Fruit fly (Drosophila melanogaster): ENCODE data around the gene CG11523.

Gene CG11523

DNA sequence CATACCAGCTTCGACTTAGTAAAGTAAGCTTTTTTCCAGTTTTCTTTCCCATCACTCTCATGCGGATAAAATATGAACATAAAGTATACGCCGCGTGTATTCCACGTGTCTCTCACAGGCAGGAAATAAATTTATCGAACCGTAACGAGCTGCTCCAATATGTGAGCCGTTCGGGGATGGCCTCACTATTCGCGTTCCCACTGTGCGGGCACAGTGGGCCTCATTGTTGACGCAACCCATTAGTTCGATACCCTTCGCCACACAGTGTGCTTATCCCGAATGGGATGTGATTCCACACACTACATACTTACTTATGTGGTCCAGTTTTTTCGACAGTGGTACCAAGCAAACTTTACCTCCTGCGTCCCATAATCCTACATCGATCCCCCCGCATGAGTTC is 9.5 kb upstream of the CG11523 start (continued):
- peak; percentile 14 for TF ChIP-seq CG30403 (GFP tag; optimal IDR thresholded peaks at IDR 0.05)
- peak; percentile 8; the same call in 1 of the 2 replicates for TF ChIP-seq CG3847 (GFP tag; IDR thresholded peaks at IDR 0.05)
- peak; percentile 31 for TF ChIP-seq Ets65A (GFP tag)
- TF ChIP-seq lilli (GFP tag; optimal IDR thresholded peaks at IDR 0.05) = peak; percentile 7
- TF ChIP-seq Stat92E (GFP tag; optimal IDR thresholded peaks at IDR 0.05) = no peak

DNA sequence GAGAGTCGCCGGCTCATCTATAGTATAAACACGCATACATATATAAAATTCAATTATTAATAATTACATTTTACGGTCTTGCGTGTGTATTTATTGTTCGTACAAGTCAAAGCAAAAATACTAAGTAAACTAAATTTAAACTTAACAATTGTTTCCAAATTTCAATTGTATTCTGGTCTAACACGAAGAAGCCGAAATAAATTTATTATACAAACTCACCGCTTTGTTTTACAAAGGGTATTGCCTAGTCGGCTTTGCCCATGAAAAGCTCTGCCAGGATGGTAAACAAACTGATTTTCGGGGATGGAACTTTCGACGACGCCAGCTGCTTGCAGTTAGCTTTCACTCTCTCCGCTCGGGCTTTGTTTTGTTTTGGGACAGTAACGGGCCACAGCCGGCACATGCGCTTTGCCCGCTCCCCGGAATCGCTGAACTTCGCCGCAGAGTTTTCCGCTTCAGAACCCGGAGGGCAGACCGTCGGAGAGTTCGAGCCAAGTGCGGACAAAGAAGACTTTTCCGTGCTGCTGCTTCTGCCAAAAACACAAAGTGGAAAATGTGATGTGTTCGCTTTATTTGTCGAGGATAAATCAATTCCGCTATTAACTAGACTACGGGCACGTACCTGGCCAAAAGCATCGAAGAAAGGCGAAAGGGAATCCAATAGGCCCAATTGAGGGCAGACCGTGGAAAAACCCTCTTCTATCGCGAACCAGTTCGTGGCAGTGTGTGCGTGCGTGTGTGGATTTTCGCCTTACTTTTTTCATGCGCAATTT is 7.2 kb upstream of the CG11523 start, which contains the start of gene Srpk79D:
TSS of gene Srpk79D (plus strand) at position 457 of the 773 bp plus-strand sequence.
- TF ChIP-seq sens (GFP tag) (peak; percentile 57), ewg (GFP tag; optimal IDR thresholded peaks at IDR 0.05) (peak; percentile 91), CG11504 (tag; optimal IDR thresholded peaks at IDR 0.05) (peak; percentile 8), Med (GFP tag) (peak; percentile 77), Xrp1 (GFP tag; IDR thresholded peaks at IDR 0.05) (peak; percentile 24; the same call in 1 of the 2 replicates), chinmo (GFP tag; IDR thresholded peaks at IDR 0.05; ENCODE audit: partially characterized antibody) (0 out of 4 replicates have a peak, but pooled peaks have one; percentile 48), Elba2 (GFP tag; optimal IDR thresholded peaks at IDR 0.05) (peak; percentile 6), vvl (GFP tag; IDR thresholded peaks at IDR 0.05) (0 out of 2 replicates have a peak, but pooled peaks have one; percentile 11), Fer3 (tag; optimal IDR thresholded peaks at IDR 0.05) (no peak), CG4854 (GFP tag; optimal IDR thresholded peaks at IDR 0.05) (no peak), hbn (GFP tag; IDR thresholded peaks at IDR 0.05; ENCODE audit: partially characterized antibody) (no peak), CG8765 (GFP tag; IDR thresholded peaks at IDR 0.05) (no peak), ci (GFP tag; IDR thresholded peaks at IDR 0.05) (peak; percentile 59; the same call in 1 of the 3 replicates), stwl (tag; optimal IDR thresholded peaks at IDR 0.05) (no peak), gem (tag; optimal IDR thresholded peaks at IDR 0.05) (peak; percentile 5), CG18599 (GFP tag; optimal IDR thresholded peaks at IDR 0.05) (peak; percentile 25), CG9215 (GFP tag; IDR thresholded peaks at IDR 0.05) (no peak), bcd (GFP tag; optimal IDR thresholded peaks at IDR 0.05) (no peak), D19A (tag; optimal IDR thresholded peaks at IDR 0.05) (peak; percentile 94), jing (GFP tag; optimal IDR thresholded peaks at IDR 0.05) (no peak), gcm (GFP tag; optimal IDR thresholded peaks at IDR 0.05) (no peak), row (GFP tag; IDR thresholded peaks at IDR 0.05) (peak; percentile 57; the same call in 1 of the 3 replicates), otp (GFP tag; IDR thresholded peaks at IDR 0.05) (no peak), bowl (GFP tag; IDR thresholded peaks at IDR 0.05) (no peak), CG15514 (GFP tag; optimal IDR thresholded peaks at IDR 0.05) (peak; percentile 96), CG30403 (GFP tag; optimal IDR thresholded peaks at IDR 0.05) (peak; percentile 3), crp (GFP tag; optimal IDR thresholded peaks at IDR 0.05) (peak in 1 of 2 experiments; percentile 40), ara (GFP tag; IDR thresholded peaks at IDR 0.05) (0 out of 2 replicates have a peak, but pooled peaks have one; percentile 45)

DNA sequence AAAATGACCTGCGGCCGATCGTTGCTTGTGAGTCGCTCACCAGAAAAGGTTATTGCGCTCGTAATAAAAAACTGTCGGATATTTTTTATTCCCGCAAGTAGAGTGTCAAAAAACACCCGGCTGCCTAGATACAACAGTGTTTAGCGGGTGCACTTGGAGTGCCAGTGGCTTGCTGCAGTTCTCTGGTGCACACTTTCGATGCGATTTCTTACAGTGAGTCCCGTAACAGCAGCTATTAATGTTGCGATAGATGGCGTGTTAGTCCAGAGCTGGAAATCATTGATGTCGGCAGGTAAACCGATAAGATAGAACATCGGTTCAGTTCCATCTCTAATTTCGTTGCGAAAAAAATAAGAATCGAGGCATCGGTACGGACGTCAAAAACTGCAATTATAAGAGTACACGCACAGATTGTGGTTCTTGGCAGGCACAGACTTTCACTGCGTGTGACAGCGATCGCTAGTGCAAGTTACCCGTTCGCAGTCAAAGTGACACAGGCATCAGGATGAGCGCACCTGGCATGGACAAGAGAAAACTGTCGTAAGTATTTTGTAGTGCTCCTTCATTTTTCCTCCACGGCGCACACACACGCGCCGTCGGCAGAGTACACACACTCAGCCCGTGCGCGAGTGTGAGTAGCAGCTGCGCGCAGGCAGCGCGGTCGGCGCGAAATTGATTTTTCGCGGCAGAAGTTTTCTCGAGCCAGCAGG is 924 bp upstream of the CG11523 start, which contains the start of gene Csp:
TSS of gene Csp (plus strand) at position 135 of the 710 bp plus-strand sequence.
- TF ChIP-seq Mrtf (GFP tag; IDR thresholded peaks at IDR 0.05) (no peak), lab (GFP tag; optimal IDR thresholded peaks at IDR 0.05) (no peak), CG4730 (GFP tag; IDR thresholded peaks at IDR 0.05) (no peak), Bteb2 (GFP tag; optimal IDR thresholded peaks at IDR 0.05) (no peak), CG31388 (GFP tag; optimal IDR thresholded peaks at IDR 0.05) (no peak), CG13296 (GFP tag; optimal IDR thresholded peaks at IDR 0.05) (peak; percentile 13), Hr78 (GFP tag; optimal IDR thresholded peaks at IDR 0.05) (peak in 1 of 2 experiments; percentile 65), CG13624 (GFP tag; optimal IDR thresholded peaks at IDR 0.05) (peak; percentile 5), CG11456 (GFP tag; IDR thresholded peaks at IDR 0.05) (peak; percentile 56; the same call in 1 of the 3 replicates), Ssrp (tag; optimal IDR thresholded peaks at IDR 0.05) (no peak), CG11504 (tag; optimal IDR thresholded peaks at IDR 0.05) (peak; percentile 5), CG17385 (GFP tag; optimal IDR thresholded peaks at IDR 0.05) (peak; percentile 9), H2.0 (GFP tag; IDR thresholded peaks at IDR 0.05) (peak; percentile 11; the same call in 1 of the 2 replicates), toy (GFP tag; IDR thresholded peaks at IDR 0.05) (no peak), CG18011 (GFP tag; optimal IDR thresholded peaks at IDR 0.05) (peak; percentile 22)

All from whole organism, embryonic.